Fruit fly (Drosophila melanogaster): ENCODE measurements around the gene kst.

DNA sequence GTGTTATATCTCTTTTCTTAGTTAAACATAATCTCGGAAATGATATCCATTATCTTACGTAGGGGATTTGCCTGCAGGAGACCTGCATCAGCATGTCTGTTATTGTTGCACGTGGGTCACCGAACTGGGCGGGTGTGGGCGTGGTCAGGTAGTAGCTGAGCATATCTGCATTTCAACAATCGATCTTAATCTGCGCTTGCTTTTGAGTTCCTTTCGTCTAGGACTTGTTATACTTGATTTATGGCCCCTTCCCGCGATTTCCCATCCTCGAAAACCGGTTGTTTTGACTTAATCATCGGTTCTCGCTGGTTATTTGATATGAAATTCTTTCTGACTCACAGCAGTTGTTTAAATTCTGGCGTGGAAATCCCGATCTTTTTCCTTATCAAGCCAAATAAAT, 31.9 kb upstream of the kst start:
- no peak for TF ChIP-seq kay (GFP tag; ENCODE audit: borderline replicate concordance)
- no peak for TF ChIP-seq Crg-1 (GFP tag; optimal IDR thresholded peaks at IDR 0.05)
- no peak for TF ChIP-seq cnc (optimal IDR thresholded peaks at IDR 0.05)
- no peak for TF ChIP-seq Mnt (GFP tag; optimal IDR thresholded peaks at IDR 0.05)
- TF ChIP-seq cic (GFP tag; optimal IDR thresholded peaks at IDR 0.05): no peak
- no peak for TF ChIP-seq CG5204 (GFP tag; optimal IDR thresholded peaks at IDR 0.05)
- no peak for TF ChIP-seq bab1 (GFP tag; optimal IDR thresholded peaks at IDR 0.05)
- TF ChIP-seq CG14711 (tag; optimal IDR thresholded peaks at IDR 0.05): no peak

All from whole organism, adult.